Worm (Caenorhabditis elegans) whole organism, L2 larva: ENCODE measurements around the gene Y7A5A.9.

Experiments used
- R02D3.7 ChIP-seq: fragments of 150-350 bp; optimal IDR thresholded peaks from 2 replicates; lab custom pipeline; 2014; ENCODE audit warnings: missing biosample characterization, missing genetic modification characterization
- blmp-1 ChIP-seq: sonication (generic microtip); optimal IDR thresholded peaks from 2 replicates; lab custom pipeline; 2017; ENCODE audit warnings: missing genetic modification characterization, mild to moderate bottlenecking, missing compliant biosample characterization, antibody characterized with exemption, moderate library complexity; ENCODE audit not compliant: insufficient read depth
- egl-27 ChIP-seq: sonication (generic microtip); optimal IDR thresholded peaks from 3 replicates; lab custom pipeline; 2017; ENCODE audit warnings: missing biosample characterization, missing genetic modification reagents, missing genetic modification characterization
- elt-1 ChIP-seq: fragments of 150-350 bp; optimal IDR thresholded peaks from 2 replicates; lab custom pipeline; 2014; ENCODE audit warnings: missing biosample characterization, missing genetic modification characterization
- lin-13 ChIP-seq: fragments of 150-350 bp; optimal IDR thresholded peaks from 2 replicates; lab custom pipeline; 2014; ENCODE audit warnings: missing biosample characterization, missing genetic modification reagents, missing genetic modification characterization
- nhr-12 ChIP-seq: fragments of 150-350 bp; optimal IDR thresholded peaks from 2 replicates; lab custom pipeline; 2014; ENCODE audit warnings: missing biosample characterization, missing genetic modification characterization
- nhr-21 ChIP-seq: fragments of 150-350 bp; optimal IDR thresholded peaks from 2 replicates; lab custom pipeline; 2014; ENCODE audit warnings: missing biosample characterization, missing genetic modification characterization
- nhr-237 ChIP-seq: fragments of 150-350 bp; optimal IDR thresholded peaks from 2 replicates; lab custom pipeline; 2014; ENCODE audit warnings: missing biosample characterization, missing genetic modification characterization
- sem-4 ChIP-seq: fragments of 150-350 bp; optimal IDR thresholded peaks from 2 replicates; lab custom pipeline; 2014; ENCODE audit warnings: missing biosample characterization, missing genetic modification reagents, missing genetic modification characterization
- skn-1 ChIP-seq: sonication (generic microtip); optimal IDR thresholded peaks from 2 replicates; lab custom pipeline; 2017; ENCODE audit warnings: missing biosample characterization, missing genetic modification characterization
- unc-62 ChIP-seq: fragments of 150-350 bp; optimal IDR thresholded peaks from 2 replicates; lab custom pipeline; 2014; ENCODE audit warnings: missing biosample characterization, missing genetic modification reagents, missing genetic modification characterization

- TF ChIP-seq elt-1 (tag; lab: Kevin White, UChicago) (no peak), nhr-21 (peak; percentile 11), nhr-12 (no peak), egl-27 (tag; lab: Kevin White, UChicago) (no peak), sem-4 (tag; lab: Kevin White, UChicago) (no peak), nhr-237 (tag; lab: Kevin White, UChicago) (no peak), lin-13 (GFP tag; lab: Kevin White, UChicago) (peak; percentile 23), R02D3.7 (tag; lab: Kevin White, UChicago) (no peak), unc-62 (GFP tag; lab: Kevin White, UChicago) (no peak), skn-1 (tag; lab: Kevin White, UChicago) (no peak), blmp-1 (tag; lab: Kevin White, UChicago) (no peak)
These were observed 47.5 kb upstream of the Y7A5A.9 start for ce11 chrX:15779503-15779902.
